Worm (Caenorhabditis elegans) whole organism, young adult: Measurements from ENCODE around the gene T23F2.2.

Experiments
- B0019.2 ChIP-seq: fragments of 200-800 bp; sonication (Bioruptor generic); conservative IDR thresholded peaks from 2 replicates; pipeline ENCODE4 v1.3.6; 2022; ENCODE audit warnings: missing genetic modification reagents, missing genetic modification characterization, missing compliant biosample characterization
- B0336.3 ChIP-seq: fragments of 200-800 bp; sonication (Bioruptor generic); IDR thresholded peaks from 2 replicates; pipeline ENCODE4 v1.3.6; 2022; ENCODE audit warnings: missing genetic modification characterization, missing compliant biosample characterization
- C06A6.2 ChIP-seq: fragments of 200-800 bp; sonication (Bioruptor generic); conservative IDR thresholded peaks from 2 replicates; pipeline ENCODE4 v1.3.6; 2022; ENCODE audit warnings: missing genetic modification characterization, missing compliant biosample characterization
- C17E4.6 ChIP-seq: fragments of 200-800 bp; sonication (Bioruptor generic); IDR thresholded peaks from 2 replicates; pipeline ENCODE4 v1.3.6; 2022; ENCODE audit warnings: missing genetic modification reagents, missing genetic modification characterization, missing compliant biosample characterization
- F22D6.2 ChIP-seq: sonication (generic microtip); optimal IDR thresholded peaks from 2 replicates; lab custom pipeline; 2016; ENCODE audit warnings: mild to moderate bottlenecking, missing genetic modification characterization, missing compliant biosample characterization
- F23B12.7 ChIP-seq: sonication (generic microtip); optimal IDR thresholded peaks from 2 replicates; lab custom pipeline; 2017; ENCODE audit warnings: missing genetic modification characterization, mild to moderate bottlenecking, missing compliant biosample characterization, antibody characterized with exemption, moderate library complexity; ENCODE audit not compliant: insufficient read depth
- F37B4.10 ChIP-seq: fragments of 200-800 bp; sonication (Bioruptor generic); IDR thresholded peaks from 2 replicates; pipeline ENCODE4 v1.3.6; 2022; ENCODE audit warnings: missing genetic modification characterization, missing compliant biosample characterization
- Y56A3A.18 ChIP-seq: fragments of 200-800 bp; sonication (Bioruptor generic); IDR thresholded peaks from 2 replicates; pipeline ENCODE4 v1.3.6; 2022; ENCODE audit warnings: missing genetic modification reagents, missing genetic modification characterization, missing compliant biosample characterization
- Y95B8A.8 ChIP-seq: fragments of 200-800 bp; sonication (Bioruptor generic); IDR thresholded peaks from 2 replicates; pipeline ENCODE4 v1.3.6; 2022; ENCODE audit warnings: missing genetic modification reagents, missing genetic modification characterization, missing compliant biosample characterization
- ZK185.1 ChIP-seq: sonication (generic microtip); optimal IDR thresholded peaks from 2 replicates; lab custom pipeline; 2016; ENCODE audit warnings: mild to moderate bottlenecking, missing genetic modification characterization, missing compliant biosample characterization; ENCODE audit not compliant: poor library complexity, severe bottlenecking
- aptf-2 ChIP-seq: fragments of 200-800 bp; sonication (Bioruptor generic); conservative IDR thresholded peaks from 2 replicates; pipeline ENCODE4 v1.3.6; 2022; ENCODE audit warnings: missing genetic modification reagents, missing genetic modification characterization, missing compliant biosample characterization
- bed-1 ChIP-seq: fragments of 200-800 bp; sonication (Bioruptor generic); IDR thresholded peaks from 2 replicates; pipeline ENCODE4 v1.3.6; 2022; ENCODE audit warnings: missing genetic modification reagents, missing genetic modification characterization, missing compliant biosample characterization
- bed-2 ChIP-seq: fragments of 200-800 bp; sonication (Bioruptor generic); IDR thresholded peaks from 2 replicates; pipeline ENCODE4 v1.3.6; 2022; ENCODE audit warnings: missing genetic modification reagents, missing genetic modification characterization, missing compliant biosample characterization
- ccch-3 ChIP-seq: fragments of 200-800 bp; sonication (Bioruptor generic); optimal IDR thresholded peaks from 2 replicates; lab custom pipeline; 2018; ENCODE audit warnings: mild to moderate bottlenecking, missing genetic modification characterization, missing compliant biosample characterization
- cebp-1 ChIP-seq, 2 experiments: fragments of 200-800 bp in 1 of 2; sonication (Bioruptor generic) in 1 of 2; sonication (generic microtip) in 1 of 2; IDR thresholded peaks in 1 of 2; optimal IDR thresholded peaks in 1 of 2; 2 replicates each; pipeline versions ENCODE4 v1.3.6 to Lab custom; 2017 to 2022; ENCODE audit warnings: missing compliant biosample characterization in 2 of 2, missing genetic modification characterization in 2 of 2, mild to moderate bottlenecking in 1 of 2, missing genetic modification reagents in 1 of 2, moderate library complexity in 1 of 2
- ceh-79 ChIP-seq: sonication (generic microtip); optimal IDR thresholded peaks from 2 replicates; lab custom pipeline; 2017; ENCODE audit warnings: mild to moderate bottlenecking, missing genetic modification characterization, missing compliant biosample characterization
- die-1 ChIP-seq: sonication (generic microtip); optimal IDR thresholded peaks from 2 replicates; lab custom pipeline; 2016; ENCODE audit warnings: missing genotype, mild to moderate bottlenecking, missing genetic modification characterization, missing compliant biosample characterization
- dox-1 ChIP-seq: fragments of 200-800 bp; sonication (Bioruptor generic); IDR thresholded peaks from 2 replicates; pipeline ENCODE4 v1.3.6; 2022; ENCODE audit warnings: missing genetic modification reagents, missing genetic modification characterization, missing compliant biosample characterization
- dpff-1 ChIP-seq: sonication (generic microtip); optimal IDR thresholded peaks from 2 replicates; lab custom pipeline; 2017; ENCODE audit warnings: mild to moderate bottlenecking, missing genetic modification characterization, missing compliant biosample characterization
- dpl-1 ChIP-seq: fragments of 150-350 bp; optimal IDR thresholded peaks from 2 replicates; lab custom pipeline; 2014; ENCODE audit warnings: missing biosample characterization, missing genetic modification reagents, missing genetic modification characterization
- egrh-3 ChIP-seq: fragments of 200-800 bp; sonication (Bioruptor generic); IDR thresholded peaks from 2 replicates; pipeline ENCODE4 v1.3.6; 2022; ENCODE audit warnings: missing genetic modification reagents, missing genetic modification characterization, missing compliant biosample characterization
- fkh-3 ChIP-seq: sonication (generic microtip); optimal IDR thresholded peaks from 2 replicates; lab custom pipeline; 2016; ENCODE audit warnings: mild to moderate bottlenecking, missing genetic modification characterization, missing compliant biosample characterization
- him-1 ChIP-seq: sonication (generic microtip); optimal IDR thresholded peaks from 2 replicates; lab custom pipeline; 2016; ENCODE audit warnings: missing genotype, missing genetic modification reagents, missing genetic modification characterization, missing compliant biosample characterization
- hrde-1 ChIP-seq: sonication (generic microtip); optimal IDR thresholded peaks from 2 replicates; lab custom pipeline; 2016; ENCODE audit warnings: missing genetic modification characterization, mild to moderate bottlenecking, missing compliant biosample characterization, moderate library complexity, missing genotype, missing genetic modification reagents, borderline replicate concordance
- hsf-1 ChIP-seq: fragments of 200-800 bp; sonication (Bioruptor generic); IDR thresholded peaks from 2 replicates; pipeline ENCODE4 v1.3.6; 2022; ENCODE audit warnings: missing genetic modification reagents, missing genetic modification characterization, missing compliant biosample characterization
- lin-26 ChIP-seq: fragments of 200-800 bp; sonication (Bioruptor generic); IDR thresholded peaks from 2 replicates; pipeline ENCODE4 v1.3.6; 2022; ENCODE audit warnings: missing genetic modification reagents, missing genetic modification characterization, missing compliant biosample characterization
- lin-35 ChIP-seq, 3 experiments: fragments of 150-350 bp in 2 of 3; sonication (generic microtip) in 1 of 3; optimal IDR thresholded peaks; 2 replicates each; lab custom pipeline; 2014 to 2018; ENCODE audit warnings: missing biosample characterization in 3 of 3, missing genetic modification characterization in 3 of 3, missing genetic modification reagents in 3 of 3
- lin-54 ChIP-seq: fragments of 200-800 bp; sonication (Bioruptor generic); optimal IDR thresholded peaks from 2 replicates; lab custom pipeline; 2018; ENCODE audit warnings: mild to moderate bottlenecking, missing genetic modification characterization, missing compliant biosample characterization
- lir-1 ChIP-seq: fragments of 200-800 bp; sonication (Bioruptor generic); conservative IDR thresholded peaks from 2 replicates; pipeline ENCODE4 v1.3.6; 2022; ENCODE audit warnings: missing genetic modification reagents, missing genetic modification characterization, missing compliant biosample characterization
- lsl-1 ChIP-seq: fragments of 200-800 bp; sonication (Bioruptor generic); optimal IDR thresholded peaks from 2 replicates; lab custom pipeline; 2018; ENCODE audit warnings: mild to moderate bottlenecking, missing genetic modification characterization, moderate library complexity, missing compliant biosample characterization
- madf-10 ChIP-seq: sonication (generic microtip); optimal IDR thresholded peaks from 2 replicates; lab custom pipeline; 2016; ENCODE audit warnings: mild to moderate bottlenecking, missing genetic modification characterization, missing compliant biosample characterization
- madf-8 ChIP-seq: fragments of 200-800 bp; sonication (Bioruptor generic); conservative IDR thresholded peaks from 2 replicates; pipeline ENCODE4 v1.3.6; 2022; ENCODE audit warnings: missing genetic modification reagents, missing genetic modification characterization, missing compliant biosample characterization
- mes-4 ChIP-seq: sonication (generic microtip); optimal IDR thresholded peaks from 2 replicates; lab custom pipeline; 2016; ENCODE audit warnings: missing genotype, missing genetic modification characterization, missing compliant biosample characterization
- mxl-1 ChIP-seq: sonication (generic microtip); optimal IDR thresholded peaks from 2 replicates; lab custom pipeline; 2016; ENCODE audit warnings: missing genetic modification characterization, missing compliant biosample characterization
- nhr-120 ChIP-seq: fragments of 200-800 bp; sonication (Bioruptor generic); IDR thresholded peaks from 2 replicates; pipeline ENCODE4 v1.3.6; 2022; ENCODE audit warnings: missing genetic modification characterization, missing compliant biosample characterization
- nhr-27 ChIP-seq: fragments of 200-800 bp; sonication (Bioruptor generic); optimal IDR thresholded peaks from 2 replicates; lab custom pipeline; 2018; ENCODE audit warnings: mild to moderate bottlenecking, missing genetic modification characterization, moderate library complexity, missing compliant biosample characterization
- nhr-80 ChIP-seq: sonication (generic microtip); optimal IDR thresholded peaks from 2 replicates; lab custom pipeline; 2016; ENCODE audit warnings: missing genetic modification characterization, missing compliant biosample characterization
- pbrm-1 ChIP-seq: fragments of 200-800 bp; sonication (Bioruptor generic); IDR thresholded peaks from 2 replicates; pipeline ENCODE4 v1.3.6; 2022; ENCODE audit warnings: missing genetic modification reagents, missing genetic modification characterization, missing compliant biosample characterization
- pha-4 ChIP-seq: fragments of 150-350 bp; sonication (generic microtip); optimal IDR thresholded peaks from 2 replicates; lab custom pipeline; 2014; ENCODE audit warnings: missing biosample characterization, missing genetic modification reagents, missing genetic modification characterization
- rcor-1 ChIP-seq: fragments of 200-800 bp; sonication (Bioruptor generic); IDR thresholded peaks from 2 replicates; pipeline ENCODE4 v1.3.6; 2022; ENCODE audit warnings: missing genetic modification reagents, missing genetic modification characterization, missing compliant biosample characterization
- rpc-1 ChIP-seq, 2 experiments: fragments of 150-350 bp in 1 of 2; sonication (generic microtip) in 1 of 2; optimal IDR thresholded peaks; 2 replicates each; lab custom pipeline; 2014 to 2018; ENCODE audit warnings: missing biosample characterization in 1 of 2, missing genetic modification characterization in 1 of 2, missing genetic modification reagents in 1 of 2, missing genotype in 1 of 2
- snpc-1.3 ChIP-seq: sonication (generic microtip); optimal IDR thresholded peaks from 2 replicates; lab custom pipeline; 2017; ENCODE audit warnings: missing genetic modification characterization, mild to moderate bottlenecking, missing compliant biosample characterization, antibody characterized with exemption, moderate library complexity, missing genotype, missing genetic modification reagents; ENCODE audit not compliant: insufficient read depth
- somi-1 ChIP-seq: fragments of 200-800 bp; sonication (Bioruptor generic); optimal IDR thresholded peaks from 2 replicates; lab custom pipeline; 2018; ENCODE audit warnings: mild to moderate bottlenecking, missing genetic modification characterization, missing compliant biosample characterization
- tbx-9 ChIP-seq: sonication (generic microtip); optimal IDR thresholded peaks from 2 replicates; lab custom pipeline; 2016; ENCODE audit warnings: borderline replicate concordance, missing genetic modification characterization, inconsistent platforms, missing compliant biosample characterization
- tlf-1 ChIP-seq: fragments of 200-800 bp; sonication (Bioruptor generic); optimal IDR thresholded peaks from 2 replicates; lab custom pipeline; 2018; ENCODE audit warnings: mild to moderate bottlenecking, missing genetic modification characterization, missing compliant biosample characterization
- zfh-2 ChIP-seq: fragments of 200-800 bp; sonication (Bioruptor generic); conservative IDR thresholded peaks from 2 replicates; pipeline ENCODE4 v1.3.6; 2022; ENCODE audit warnings: missing genetic modification reagents, missing genetic modification characterization, missing compliant biosample characterization
- ztf-25 ChIP-seq: fragments of 200-800 bp; sonication (Bioruptor generic); IDR thresholded peaks from 2 replicates; pipeline ENCODE4 v1.3.6; 2022; ENCODE audit warnings: missing genetic modification reagents, missing genetic modification characterization, missing compliant biosample characterization

Gene T23F2.2

DNA sequence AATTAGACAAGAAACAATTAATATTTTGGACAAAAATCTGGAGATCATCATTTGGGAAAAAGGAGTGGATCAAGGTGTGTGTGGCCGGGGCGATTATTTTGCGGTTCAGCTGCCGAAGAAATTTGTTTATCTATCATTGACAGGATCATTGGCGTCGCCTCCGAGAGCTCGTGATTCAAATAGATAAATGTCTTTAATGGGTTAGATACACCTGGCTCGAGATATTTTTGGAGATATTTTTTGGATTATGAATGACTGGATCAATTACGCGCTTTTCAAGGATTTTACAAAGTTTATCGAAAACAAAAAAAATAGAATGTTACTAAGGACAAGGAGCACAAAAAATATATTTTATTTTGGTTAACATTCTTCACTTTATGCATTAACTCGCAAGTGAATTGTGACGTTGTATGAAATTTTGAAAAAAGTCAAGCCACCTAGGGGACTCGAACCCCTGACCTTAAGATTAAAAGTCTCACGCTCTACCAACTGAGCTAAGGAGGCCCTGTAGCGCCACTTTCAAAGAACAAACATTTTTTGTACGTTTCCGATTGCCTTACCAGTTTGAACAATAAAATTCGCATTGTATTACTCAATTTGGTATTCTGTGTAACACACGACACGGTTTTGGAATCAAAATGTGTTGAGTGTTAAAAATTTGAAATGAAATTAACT lies 54.1 kb downstream of the T23F2.2 start, which contains the start of gene C25F6.6 (continued):
- TF ChIP-seq ZK185.1 (tag; lab: Kevin White, UChicago), result peak; percentile 37
- no peak for TF ChIP-seq dpl-1 (GFP tag; lab: Kevin White, UChicago)
- no peak for TF ChIP-seq B0019.2 (GFP tag; lab: Robert Waterston, UW)
- peak; percentile 64 for TF ChIP-seq F23B12.7
- TF ChIP-seq nhr-120, result no peak
- no peak for TF ChIP-seq C17E4.6 (GFP tag; lab: Robert Waterston, UW)
- peak; percentile 74 for TF ChIP-seq snpc-1.3 (tag; lab: Kevin White, UChicago)
- no peak for TF ChIP-seq ceh-79
- 0 out of 2 replicates have a peak, but pooled peaks have one; percentile 50 for TF ChIP-seq Y56A3A.18 (GFP tag; lab: Robert Waterston, UW)
- no peak for TF ChIP-seq hrde-1 (tag; lab: Kevin White, UChicago)
- peak; percentile 76 for TF ChIP-seq mxl-1 (tag; lab: Kevin White, UChicago)
- TF ChIP-seq lin-35 (GFP tag; optimal IDR thresholded peaks at IDR 0.05; lab: Kevin White, UChicago), result no peak
- no peak for TF ChIP-seq mes-4
- no peak for TF ChIP-seq zfh-2 (GFP tag; lab: Robert Waterston, UW)
- TF ChIP-seq fkh-3 (tag; lab: Kevin White, UChicago), result no peak
- TF ChIP-seq madf-10 (tag; lab: Kevin White, UChicago), result no peak
- TF ChIP-seq aptf-2 (GFP tag; lab: Robert Waterston, UW), result no peak
- peak; percentile 91 for TF ChIP-seq lin-26
- TF ChIP-seq F37B4.10 (GFP tag; lab: Robert Waterston, UW), result no peak
- peak; percentile 71; the same call in 1 of the 2 replicates for TF ChIP-seq rcor-1
- TF ChIP-seq bed-1 (GFP tag; lab: Robert Waterston, UW), result no peak
- TF ChIP-seq tlf-1 (GFP tag; lab: Kevin White, UChicago), result no peak
- no peak for TF ChIP-seq tbx-9 (tag; lab: Kevin White, UChicago)
- TF ChIP-seq pha-4 (tag; lab: Kevin White, UChicago), result no peak
- TF ChIP-seq dox-1 (GFP tag; lab: Robert Waterston, UW), result peak; percentile 77; the same call in 1 of the 2 replicates
- TF ChIP-seq ccch-3 (GFP tag; lab: Kevin White, UChicago), result no peak
- no peak for TF ChIP-seq F22D6.2
- no peak for TF ChIP-seq somi-1 (GFP tag; lab: Kevin White, UChicago)
- TF ChIP-seq ztf-25 (GFP tag; lab: Robert Waterston, UW), result 0 out of 2 replicates have a peak, but pooled peaks have one; percentile 7
- peak; percentile 55 for TF ChIP-seq die-1 (tag; lab: Kevin White, UChicago)
- no peak for TF ChIP-seq lir-1
- TF ChIP-seq cebp-1 (GFP tag; IDR thresholded peaks at IDR 0.05; lab: Robert Waterston, UW), result no peak
- no peak for TF ChIP-seq cebp-1 (tag; optimal IDR thresholded peaks at IDR 0.05; lab: Kevin White, UChicago)
- no peak for TF ChIP-seq madf-8 (GFP tag; lab: Robert Waterston, UW)
- TF ChIP-seq hsf-1 (GFP tag; lab: Robert Waterston, UW), result no peak
- no peak for TF ChIP-seq C06A6.2
- no peak for TF ChIP-seq lsl-1 (GFP tag; lab: Kevin White, UChicago)
- no peak for TF ChIP-seq bed-2 (GFP tag; lab: Robert Waterston, UW)
- TF ChIP-seq pbrm-1 (GFP tag; lab: Robert Waterston, UW), result peak; percentile 83
- TF ChIP-seq nhr-27 (tag; lab: Kevin White, UChicago), result no peak
- no peak for TF ChIP-seq Y95B8A.8 (GFP tag; lab: Robert Waterston, UW)
- peak; percentile 90 for TF ChIP-seq him-1 (tag; lab: Kevin White, UChicago)
- peak; percentile 66 for TF ChIP-seq rpc-1 (optimal IDR thresholded peaks at IDR 0.05; lab: Kevin White, UChicago)
- peak; percentile 90 for TF ChIP-seq rpc-1 (tag; optimal IDR thresholded peaks at IDR 0.05; lab: Kevin White, UChicago)
- TF ChIP-seq nhr-80 (tag; lab: Kevin White, UChicago), result peak; percentile 23
- TF ChIP-seq egrh-3, result no peak
- no peak for TF ChIP-seq lin-54 (GFP tag; lab: Kevin White, UChicago)
- no peak for TF ChIP-seq B0336.3 (GFP tag; lab: Robert Waterston, UW)
- TF ChIP-seq dpff-1, result no peak
